Worm (Caenorhabditis elegans) whole organism, young adult: ENCODE data around the gene sru-21.
"Not testable (repeated sequence)": the region's sequence is repeated elsewhere in the genome, so short reads cannot be mapped to it uniquely, and the experiment has no call there.

Experiments
- F22D6.2 ChIP-seq: sonication (generic microtip); optimal IDR thresholded peaks from 2 replicates; lab custom pipeline; 2016; ENCODE audit warnings: mild to moderate bottlenecking, missing genetic modification characterization, missing compliant biosample characterization
- F33H1.4 ChIP-seq: fragments of 200-800 bp; sonication (Bioruptor generic); IDR thresholded peaks from 2 replicates; pipeline ENCODE4 v1.3.6; 2022; ENCODE audit warnings: missing genetic modification reagents, missing genetic modification characterization, missing compliant biosample characterization
- F57C9.4 ChIP-seq: sonication (generic microtip); optimal IDR thresholded peaks from 2 replicates; lab custom pipeline; 2017; ENCODE audit warnings: mild to moderate bottlenecking, missing genetic modification characterization, missing compliant biosample characterization
- K11D2.4 ChIP-seq: fragments of 200-800 bp; sonication (Bioruptor generic); IDR thresholded peaks from 2 replicates; pipeline ENCODE4 v1.3.6; 2022; ENCODE audit warnings: missing genetic modification reagents, missing genetic modification characterization, missing compliant biosample characterization
- Y67H2A.10 ChIP-seq: fragments of 200-800 bp; sonication (Bioruptor generic); conservative IDR thresholded peaks from 2 replicates; pipeline ENCODE4 v1.3.6; 2022; ENCODE audit warnings: missing genetic modification reagents, missing genetic modification characterization, missing compliant biosample characterization
- Y79H2A.3 ChIP-seq: fragments of 200-800 bp; sonication (Bioruptor generic); conservative IDR thresholded peaks from 2 replicates; pipeline ENCODE4 v1.3.6; 2022; ENCODE audit warnings: missing genetic modification reagents, missing genetic modification characterization, missing compliant biosample characterization
- ama-1 ChIP-seq, 3 experiments: fragments of 150-350 bp in 1 of 3; sonication (generic microtip) in 2 of 3; optimal IDR thresholded peaks; 2 replicates each; lab custom pipeline; 2014 to 2018; ENCODE audit warnings: missing biosample characterization in 2 of 3, missing genetic modification characterization in 2 of 3, missing genetic modification reagents in 2 of 3
- attf-6 ChIP-seq: fragments of 200-800 bp; sonication (Bioruptor generic); IDR thresholded peaks from 2 replicates; pipeline ENCODE4 v1.3.6; 2022; ENCODE audit warnings: missing genetic modification reagents, missing genetic modification characterization, missing compliant biosample characterization
- cebp-2 ChIP-seq: fragments of 200-800 bp; sonication (Bioruptor generic); IDR thresholded peaks from 2 replicates; pipeline ENCODE4 v1.3.6; 2022; ENCODE audit warnings: missing genetic modification characterization, missing compliant biosample characterization
- egl-44 ChIP-seq: fragments of 200-800 bp; sonication (Bioruptor generic); IDR thresholded peaks from 2 replicates; pipeline ENCODE4 v1.3.6; 2022; ENCODE audit warnings: missing genetic modification reagents, missing genetic modification characterization, missing compliant biosample characterization
- ekl-4 ChIP-seq: fragments of 200-800 bp; sonication (Bioruptor generic); IDR thresholded peaks from 2 replicates; pipeline ENCODE4 v1.3.6; 2022; ENCODE audit warnings: missing genetic modification reagents, missing genetic modification characterization, missing compliant biosample characterization
- hlh-26 ChIP-seq: fragments of 200-800 bp; sonication (Bioruptor generic); conservative IDR thresholded peaks from 2 replicates; pipeline ENCODE4 v1.3.6; 2022; ENCODE audit warnings: missing genetic modification reagents, missing genetic modification characterization, missing compliant biosample characterization
- hmg-1.2 ChIP-seq: fragments of 200-800 bp; sonication (Bioruptor generic); IDR thresholded peaks from 2 replicates; pipeline ENCODE4 v1.3.6; 2022; ENCODE audit warnings: missing genetic modification reagents, missing genetic modification characterization, missing compliant biosample characterization
- hrde-1 ChIP-seq: sonication (generic microtip); optimal IDR thresholded peaks from 2 replicates; lab custom pipeline; 2016; ENCODE audit warnings: missing genetic modification characterization, mild to moderate bottlenecking, missing compliant biosample characterization, moderate library complexity, missing genotype, missing genetic modification reagents, borderline replicate concordance
- lin-26 ChIP-seq: fragments of 200-800 bp; sonication (Bioruptor generic); IDR thresholded peaks from 2 replicates; pipeline ENCODE4 v1.3.6; 2022; ENCODE audit warnings: missing genetic modification reagents, missing genetic modification characterization, missing compliant biosample characterization
- lin-35 ChIP-seq, 3 experiments: fragments of 150-350 bp in 2 of 3; sonication (generic microtip) in 1 of 3; optimal IDR thresholded peaks; 2 replicates each; lab custom pipeline; 2014 to 2018; ENCODE audit warnings: missing biosample characterization in 3 of 3, missing genetic modification characterization in 3 of 3, missing genetic modification reagents in 3 of 3
- madf-6 ChIP-seq: fragments of 200-800 bp; sonication (Bioruptor generic); IDR thresholded peaks from 2 replicates; pipeline ENCODE4 v1.3.6; 2022; ENCODE audit warnings: missing genetic modification reagents, missing genetic modification characterization, missing compliant biosample characterization
- mcd-1 ChIP-seq: fragments of 200-800 bp; sonication (Bioruptor generic); IDR thresholded peaks from 2 replicates; pipeline ENCODE4 v1.3.6; 2022; ENCODE audit warnings: missing genetic modification reagents, missing genetic modification characterization, missing compliant biosample characterization
- nhr-90 ChIP-seq: sonication (generic microtip); optimal IDR thresholded peaks from 2 replicates; lab custom pipeline; 2016; ENCODE audit warnings: missing genotype, mild to moderate bottlenecking, missing genetic modification characterization, missing compliant biosample characterization
- pbrm-1 ChIP-seq: fragments of 200-800 bp; sonication (Bioruptor generic); IDR thresholded peaks from 2 replicates; pipeline ENCODE4 v1.3.6; 2022; ENCODE audit warnings: missing genetic modification reagents, missing genetic modification characterization, missing compliant biosample characterization
- rcor-1 ChIP-seq: fragments of 200-800 bp; sonication (Bioruptor generic); IDR thresholded peaks from 2 replicates; pipeline ENCODE4 v1.3.6; 2022; ENCODE audit warnings: missing genetic modification reagents, missing genetic modification characterization, missing compliant biosample characterization
- snpc-1.1 ChIP-seq: sonication (generic microtip); optimal IDR thresholded peaks from 2 replicates; lab custom pipeline; 2017; ENCODE audit warnings: missing genetic modification characterization, mild to moderate bottlenecking, missing compliant biosample characterization, antibody characterized with exemption, moderate library complexity, missing genotype, missing genetic modification reagents; ENCODE audit not compliant: insufficient read depth
- snpc-1.3 ChIP-seq: sonication (generic microtip); optimal IDR thresholded peaks from 2 replicates; lab custom pipeline; 2017; ENCODE audit warnings: missing genetic modification characterization, mild to moderate bottlenecking, missing compliant biosample characterization, antibody characterized with exemption, moderate library complexity, missing genotype, missing genetic modification reagents; ENCODE audit not compliant: insufficient read depth
- snpc-4 ChIP-seq, 5 experiments: fragments of 150-350 bp in 1 of 5; sonication (generic microtip) in 4 of 5; optimal IDR thresholded peaks; 2 replicates each; lab custom pipeline; 2014 to 2018; ENCODE audit warnings: missing genetic modification characterization in 5 of 5, missing biosample characterization in 3 of 5, antibody characterized with exemption in 2 of 5, mild to moderate bottlenecking in 2 of 5, missing compliant biosample characterization in 2 of 5, missing genotype in 2 of 5, moderate library complexity in 2 of 5, missing genetic modification reagents in 1 of 5
- tbp1 ChIP-seq: fragments of 200-800 bp; sonication (Bioruptor generic); optimal IDR thresholded peaks from 2 replicates; lab custom pipeline; 2018; ENCODE audit warnings: mild to moderate bottlenecking, missing genetic modification characterization, missing compliant biosample characterization
- unc-62 ChIP-seq: fragments of 150-350 bp; optimal IDR thresholded peaks from 2 replicates; lab custom pipeline; 2014; ENCODE audit warnings: missing biosample characterization, missing genetic modification reagents, missing genetic modification characterization
- ztf-18 ChIP-seq: sonication (generic microtip); optimal IDR thresholded peaks from 2 replicates; lab custom pipeline; 2016; ENCODE audit warnings: missing genotype, mild to moderate bottlenecking, missing genetic modification characterization, missing compliant biosample characterization
- ztf-6 ChIP-seq: fragments of 200-800 bp; sonication (Bioruptor generic); IDR thresholded peaks from 2 replicates; pipeline ENCODE4 v1.3.6; 2022; ENCODE audit warnings: missing genetic modification reagents, missing genetic modification characterization, missing compliant biosample characterization

Gene sru-21

ce11 chrIV:13651411-13651810 lies 24.8 kb downstream of the sru-21 start, which contains the start of gene C08F11.12:
Gene C08F11.12 (minus strand): TSS chrIV:13651511.
- not testable (repeated sequence) for TF ChIP-seq snpc-1.3 (tag; lab: Kevin White, UChicago); F22D6.2 (tag; lab: Kevin White, UChicago); Y67H2A.10 (GFP tag; lab: Robert Waterston, UW)

ce11 chrIV:13652023-13652422 lies 25.5 kb downstream of the sru-21 start, which contains the start of gene Y45F10C.6:
Gene Y45F10C.6 (plus strand): TSS chrIV:13652323.
- TF ChIP-seq tbp1; ama-1 (optimal IDR thresholded peaks at IDR 0.05; lab: Kevin White, UChicago); ama-1 (GFP tag; optimal IDR thresholded peaks at IDR 0.05; lab: Kevin White, UChicago); ztf-18 (tag; lab: Kevin White, UChicago): not testable (repeated sequence)

- TF ChIP-seq hmg-1.2 = peak; percentile 67
- TF ChIP-seq snpc-4 (GFP tag; optimal IDR thresholded peaks at IDR 0.05; lab: Kevin White, UChicago) = not testable (repeated sequence)
- peak in 2 of 4 experiments; percentile 17 to 87 for TF ChIP-seq snpc-4 (tag; optimal IDR thresholded peaks at IDR 0.05; lab: Kevin White, UChicago)
- TF ChIP-seq mcd-1 = peak; percentile 61
- TF ChIP-seq attf-6 (GFP tag; lab: Robert Waterston, UW) = peak; percentile 94
- TF ChIP-seq cebp-2 (GFP tag; lab: Robert Waterston, UW) = 0 out of 2 replicates have a peak, but pooled peaks have one; percentile 69
- peak; percentile 41; the same call in 1 of the 2 replicates for TF ChIP-seq madf-6 (GFP tag; lab: Robert Waterston, UW)
- TF ChIP-seq pbrm-1 (GFP tag; lab: Robert Waterston, UW) = peak; percentile 78
- TF ChIP-seq, all 124 proteins: peak for 7; not testable (repeated sequence) for 117
Measured at ce11 chrIV:13658142-13658541, 31.6 kb downstream of the sru-21 start.

- TF ChIP-seq nhr-90 (tag; lab: Kevin White, UChicago); K11D2.4 (GFP tag; lab: Robert Waterston, UW); tbp1: not testable (repeated sequence)
Measured at ce11 chrIV:13659449-13659848, 32.9 kb downstream of the sru-21 start, which contains the start of gene Y45F10C.1. Gene Y45F10C.1 (minus strand): TSS chrIV:13659549.

- TF ChIP-seq hrde-1 (tag; lab: Kevin White, UChicago); hlh-26 (GFP tag; lab: Robert Waterston, UW); rcor-1 (GFP tag; lab: Robert Waterston, UW): not testable (repeated sequence)
Measured at ce11 chrIV:13662570-13662969, 36.0 kb downstream of the sru-21 start, which contains the start of gene Y45F10C.2. Gene Y45F10C.2 (minus strand): TSS chrIV:13662670.

ce11 chrIV:13664090-13664489 lies 37.5 kb downstream of the sru-21 start, which contains the start of gene Y45F10C.4:
Gene Y45F10C.4 (minus strand): TSS chrIV:13664190.
- TF ChIP-seq ztf-6 (no peak), lin-35 (GFP tag; optimal IDR thresholded peaks at IDR 0.05; lab: Kevin White, UChicago) (no peak), snpc-1.1 (tag; lab: Kevin White, UChicago) (no peak), lin-26 (GFP tag; lab: Robert Waterston, UW) (no peak), F33H1.4 (GFP tag; lab: Robert Waterston, UW) (no peak)
- TF ChIP-seq, all 124 proteins: peak for 0

ce11 chrIV:13665073-13665472 lies 38.5 kb downstream of the sru-21 start:
- 0 out of 2 replicates have a peak, but pooled peaks have one; percentile 66 for TF ChIP-seq Y79H2A.3 (GFP tag; lab: Robert Waterston, UW)
- peak; percentile 81 for TF ChIP-seq attf-6 (GFP tag; lab: Robert Waterston, UW)
- peak; percentile 20; the same call in 1 of the 2 replicates for TF ChIP-seq ekl-4 (GFP tag; lab: Robert Waterston, UW)
- no peak for TF ChIP-seq unc-62 (GFP tag; lab: Kevin White, UChicago)
- TF ChIP-seq egl-44 (GFP tag; lab: Robert Waterston, UW) = no peak
- no peak for TF ChIP-seq F57C9.4 (tag; lab: Kevin White, UChicago)
- TF ChIP-seq snpc-4 (GFP tag; optimal IDR thresholded peaks at IDR 0.05; lab: Kevin White, UChicago) = peak; percentile 41
- peak in 2 of 4 experiments; percentile 39 to 86 for TF ChIP-seq snpc-4 (tag; optimal IDR thresholded peaks at IDR 0.05; lab: Kevin White, UChicago)
- peak; percentile 26 for TF ChIP-seq tbp1
- peak; percentile 32 for TF ChIP-seq snpc-1.3 (tag; lab: Kevin White, UChicago)
- TF ChIP-seq madf-6 (GFP tag; lab: Robert Waterston, UW) = peak; percentile 15; the same call in 1 of the 2 replicates
- TF ChIP-seq, all 124 proteins: peak for 7
